Worm (Caenorhabditis elegans) whole organism, L2 larva: ENCODE results near the gene unc-36.
A peak's percentile ranks its signal among the peaks of the same experiment; 100 is the strongest.

Experiments used
- C34F6.9 ChIP-seq: fragments of 150-350 bp; optimal IDR thresholded peaks from 2 replicates; lab custom pipeline; 2014; ENCODE audit warnings: missing biosample characterization, missing genetic modification characterization
- aly-2 ChIP-seq: fragments of 150-350 bp; optimal IDR thresholded peaks from 2 replicates; lab custom pipeline; 2014; ENCODE audit warnings: missing biosample characterization, missing genetic modification characterization
- dmd-4 ChIP-seq: sonication (generic microtip); optimal IDR thresholded peaks from 2 replicates; lab custom pipeline; 2017; ENCODE audit warnings: missing biosample characterization, missing genetic modification characterization
- lin-13 ChIP-seq: fragments of 150-350 bp; optimal IDR thresholded peaks from 2 replicates; lab custom pipeline; 2014; ENCODE audit warnings: missing biosample characterization, missing genetic modification reagents, missing genetic modification characterization
- lin-39 ChIP-seq: fragments of 150-350 bp; optimal IDR thresholded peaks from 2 replicates; lab custom pipeline; 2014; ENCODE audit warnings: missing biosample characterization, missing genetic modification reagents, missing genetic modification characterization
- mab-5 ChIP-seq: fragments of 150-350 bp; optimal IDR thresholded peaks from 2 replicates; lab custom pipeline; 2014; ENCODE audit warnings: missing biosample characterization, missing genetic modification characterization
- nhr-10 ChIP-seq: sonication (generic microtip); optimal IDR thresholded peaks from 2 replicates; lab custom pipeline; 2017; ENCODE audit warnings: missing biosample characterization, missing genetic modification characterization
- nhr-11 ChIP-seq: fragments of 150-350 bp; optimal IDR thresholded peaks from 2 replicates; lab custom pipeline; 2014; ENCODE audit warnings: missing biosample characterization, missing genetic modification characterization
- nhr-237 ChIP-seq: fragments of 150-350 bp; optimal IDR thresholded peaks from 2 replicates; lab custom pipeline; 2014; ENCODE audit warnings: missing biosample characterization, missing genetic modification characterization
- nhr-77 ChIP-seq: fragments of 150-350 bp; optimal IDR thresholded peaks from 2 replicates; lab custom pipeline; 2014; ENCODE audit warnings: missing biosample characterization, missing genetic modification characterization
- unc-39 ChIP-seq: fragments of 150-350 bp; optimal IDR thresholded peaks from 2 replicates; lab custom pipeline; 2014; ENCODE audit warnings: missing biosample characterization, missing genetic modification characterization

ce11 chrIII:8201760-8202159 is 743 bp upstream of the unc-36 start:
- TF ChIP-seq lin-13 (GFP tag; lab: Kevin White, UChicago): peak; percentile 23
- peak; percentile 74 for TF ChIP-seq C34F6.9
- no peak for TF ChIP-seq unc-39
- TF ChIP-seq nhr-11: no peak
- no peak for TF ChIP-seq nhr-77 (tag; lab: Kevin White, UChicago)
- TF ChIP-seq lin-39 (tag; lab: Kevin White, UChicago): no peak
- no peak for TF ChIP-seq nhr-10 (tag; lab: Kevin White, UChicago)
- no peak for TF ChIP-seq nhr-237
- no peak for TF ChIP-seq dmd-4 (tag; lab: Kevin White, UChicago)
- TF ChIP-seq aly-2 (tag; lab: Kevin White, UChicago): no peak
- TF ChIP-seq mab-5 (tag; lab: Kevin White, UChicago): peak; percentile 33
